Fruit fly (Drosophila melanogaster) whole organism, embryonic: ENCODE data around the gene yellow-e2.

ENCODE experiments used
- Asciz ChIP-seq: fragments of 200-800 bp; sonication (Bioruptor generic); optimal IDR thresholded peaks from 2 replicates; lab custom pipeline; 2017; ENCODE audit warnings: missing biosample characterization, mild to moderate bottlenecking, missing genetic modification characterization, missing genetic modification reagents
- Bteb2 ChIP-seq: fragments of 200-800 bp; sonication (Bioruptor generic); optimal IDR thresholded peaks from 2 replicates; lab custom pipeline; 2016; ENCODE audit warnings: missing biosample characterization, missing genetic modification characterization
- CG10267 ChIP-seq: fragments of 200-800 bp; sonication (Bioruptor generic); optimal IDR thresholded peaks from 2 replicates; lab custom pipeline; 2018; ENCODE audit warnings: missing biosample characterization, mild to moderate bottlenecking, missing genetic modification characterization, moderate library complexity
- CG14965 ChIP-seq: fragments of 200-800 bp; sonication (Bioruptor generic); optimal IDR thresholded peaks from 2 replicates; lab custom pipeline; 2016; ENCODE audit warnings: missing biosample characterization, missing genetic modification characterization, borderline replicate concordance
- CG15011 ChIP-seq: fragments of 200-800 bp; sonication (Bioruptor generic); optimal IDR thresholded peaks from 3 replicates; lab custom pipeline; 2018; ENCODE audit warnings: missing biosample characterization, mild to moderate bottlenecking, missing genetic modification characterization
- CG15601 ChIP-seq: fragments of 200-800 bp; sonication (Bioruptor generic); optimal IDR thresholded peaks from 3 replicates; lab custom pipeline; 2019; ENCODE audit warnings: missing biosample characterization, mild to moderate bottlenecking, missing genetic modification characterization, moderate library complexity
- CG16863 ChIP-seq: fragments of 200-800 bp; sonication (Bioruptor generic); optimal IDR thresholded peaks from 3 replicates; lab custom pipeline; 2016; ENCODE audit warnings: missing biosample characterization, missing genetic modification characterization
- CG17186 ChIP-seq: fragments of 200-800 bp; sonication (Bioruptor generic); optimal IDR thresholded peaks from 3 replicates; lab custom pipeline; 2017; ENCODE audit warnings: missing biosample characterization, missing genetic modification reagents, missing genetic modification characterization
- CG1792 ChIP-seq: fragments of 200-800 bp; sonication (Bioruptor generic); optimal IDR thresholded peaks from 2 replicates; lab custom pipeline; 2016; ENCODE audit warnings: missing biosample characterization, missing genetic modification characterization
- CG1832 ChIP-seq: fragments of 200-800 bp; sonication (Bioruptor generic); optimal IDR thresholded peaks from 2 replicates; lab custom pipeline; 2017; ENCODE audit warnings: missing biosample characterization, mild to moderate bottlenecking, missing genetic modification characterization, inconsistent platforms
- CG3065 ChIP-seq: fragments of 200-800 bp; sonication (Bioruptor generic); optimal IDR thresholded peaks from 2 replicates; lab custom pipeline; 2016; ENCODE audit warnings: missing biosample characterization, missing genetic modification characterization
- CG31441 ChIP-seq: fragments of 200-800 bp; sonication (Bioruptor generic); IDR thresholded peaks from 2 replicates; pipeline ENCODE4 v1.3.6; 2022; ENCODE audit warnings: missing biosample characterization, missing genetic modification characterization
- CG3281 ChIP-seq: fragments of 200-800 bp; sonication (Bioruptor generic); optimal IDR thresholded peaks from 3 replicates; lab custom pipeline; 2017; ENCODE audit warnings: missing biosample characterization, mild to moderate bottlenecking, missing genetic modification characterization
- CG33557 ChIP-seq: fragments of 200-800 bp; sonication (Bioruptor generic); optimal IDR thresholded peaks from 2 replicates; lab custom pipeline; 2019; ENCODE audit warnings: missing biosample characterization, mild to moderate bottlenecking, missing genetic modification characterization, moderate library complexity
- CG3407 ChIP-seq: fragments of 200-800 bp; sonication (Bioruptor generic); optimal IDR thresholded peaks from 2 replicates; lab custom pipeline; 2018; ENCODE audit warnings: missing biosample characterization, mild to moderate bottlenecking, missing genetic modification characterization
- CG3726 ChIP-seq: fragments of 200-800 bp; sonication (Bioruptor generic); IDR thresholded peaks from 3 replicates; pipeline ENCODE4, ENCODE4 v1.3.6; 2022; ENCODE audit warnings: missing biosample characterization, missing genetic modification characterization
- CG3847 ChIP-seq: fragments of 200-800 bp; sonication (Bioruptor generic); IDR thresholded peaks from 2 replicates; pipeline ENCODE4 v1.3.6; 2022; ENCODE audit warnings: missing biosample characterization, missing genetic modification characterization
- CG4820 ChIP-seq: fragments of 200-800 bp; sonication (Bioruptor generic); optimal IDR thresholded peaks from 3 replicates; lab custom pipeline; 2016; ENCODE audit warnings: missing biosample characterization, missing genetic modification characterization
- CG7839 ChIP-seq: fragments of 200-800 bp; sonication (Bioruptor generic); optimal IDR thresholded peaks from 3 replicates; lab custom pipeline; 2018; ENCODE audit warnings: missing biosample characterization, mild to moderate bottlenecking, missing genetic modification characterization, moderate library complexity
- CG8924 ChIP-seq: fragments of 200-800 bp; optimal IDR thresholded peaks from 3 replicates; lab custom pipeline; 2019; ENCODE audit warnings: missing biosample characterization, mild to moderate bottlenecking, missing genetic modification characterization, moderate library complexity
- CkIIα-i1 ChIP-seq: fragments of 200-800 bp; sonication (Bioruptor generic); IDR thresholded peaks from 2 replicates; pipeline ENCODE4 v1.3.6; 2022; ENCODE audit warnings: missing biosample characterization, missing genetic modification characterization
- Doc2 ChIP-seq: fragments of 200-800 bp; sonication (Bioruptor generic); IDR thresholded peaks from 2 replicates; pipeline ENCODE4 v1.3.6; 2022; ENCODE audit warnings: missing biosample characterization, missing genetic modification characterization
- Drgx ChIP-seq: fragments of 200-800 bp; sonication (Bioruptor generic); IDR thresholded peaks from 2 replicates; pipeline ENCODE4 v1.3.6; 2022; ENCODE audit warnings: missing biosample characterization, missing genetic modification characterization
- E2f1 ChIP-seq: fragments of 200-800 bp; sonication (Bioruptor generic); IDR thresholded peaks from 2 replicates; pipeline ENCODE4 v1.3.6; 2022; ENCODE audit warnings: missing biosample characterization, missing genetic modification characterization
- Hsf ChIP-seq: fragments of 200-800 bp; sonication (Bioruptor generic); optimal IDR thresholded peaks from 3 replicates; lab custom pipeline; 2016; ENCODE audit warnings: missing biosample characterization, missing genetic modification characterization
- Jarid2 ChIP-seq: fragments of 200-800 bp; sonication (Bioruptor generic); optimal IDR thresholded peaks from 3 replicates; lab custom pipeline; 2017; ENCODE audit warnings: mild to moderate bottlenecking, missing biosample characterization, missing genetic modification reagents, missing genetic modification characterization
- Ptx1 ChIP-seq: fragments of 200-800 bp; sonication (Bioruptor generic); IDR thresholded peaks from 2 replicates; pipeline ENCODE4 v1.3.6; 2022; ENCODE audit warnings: missing biosample characterization, missing genetic modification characterization
- Trl ChIP-seq, 3 experiments: fragments of >200 bp in 2 of 3; fragments of 200-800 bp in 1 of 3; sonication (Bioruptor generic) in 1 of 3; optimal IDR thresholded peaks; 2 replicates in 1 of 3; 3 replicates in 2 of 3; lab custom pipeline; 2016 to 2017; ENCODE audit warnings: missing biosample characterization in 1 of 3, missing genetic modification characterization in 1 of 3
- ac ChIP-seq: fragments of 200-800 bp; sonication (Bioruptor generic); optimal IDR thresholded peaks from 3 replicates; lab custom pipeline; 2017; ENCODE audit warnings: missing biosample characterization, mild to moderate bottlenecking, missing genetic modification characterization
- bcd ChIP-seq: fragments of 200-800 bp; sonication (Bioruptor generic); optimal IDR thresholded peaks from 2 replicates; lab custom pipeline; 2017; ENCODE audit warnings: missing biosample characterization, mild to moderate bottlenecking, missing genetic modification characterization
- bowl ChIP-seq: fragments of 200-800 bp; sonication (Bioruptor generic); IDR thresholded peaks from 2 replicates; pipeline ENCODE4 v1.3.6; 2022; ENCODE audit warnings: missing biosample characterization, missing genetic modification characterization
- cad ChIP-seq: fragments of >200 bp; optimal IDR thresholded peaks from 2 replicates; lab custom pipeline; 2017; ENCODE audit warnings: missing biosample characterization, missing genetic modification characterization
- chn ChIP-seq: fragments of 200-800 bp; sonication (Bioruptor generic); optimal IDR thresholded peaks from 2 replicates; lab custom pipeline; 2016; ENCODE audit warnings: missing biosample characterization, missing genetic modification characterization
- croc ChIP-seq: fragments of 200-800 bp; sonication (Bioruptor generic); conservative IDR thresholded peaks from 3 replicates; pipeline ENCODE4 v1.3.6; 2022; ENCODE audit warnings: missing biosample characterization, missing genetic modification characterization
- hb ChIP-seq: fragments of 200-800 bp; sonication (Bioruptor generic); IDR thresholded peaks from 3 replicates; pipeline ENCODE4 v1.3.6; 2022; ENCODE audit warnings: missing biosample characterization, missing genetic modification characterization; ENCODE audit not compliant: partially characterized antibody
- lab ChIP-seq: fragments of 200-800 bp; sonication (Bioruptor generic); optimal IDR thresholded peaks from 3 replicates; lab custom pipeline; 2017; ENCODE audit warnings: missing biosample characterization, missing genetic modification characterization, mild to moderate bottlenecking, moderate library complexity, missing genetic modification reagents
- lmd ChIP-seq: fragments of 200-800 bp; sonication (Bioruptor generic); IDR thresholded peaks from 2 replicates; pipeline ENCODE4 v1.3.6; 2022; ENCODE audit warnings: missing biosample characterization, missing genetic modification characterization
- nerfin-1 ChIP-seq: fragments of 200-800 bp; sonication (Bioruptor generic); optimal IDR thresholded peaks from 3 replicates; lab custom pipeline; 2019; ENCODE audit warnings: missing biosample characterization, mild to moderate bottlenecking, missing genetic modification characterization, moderate library complexity
- odd ChIP-seq: fragments of 200-800 bp; sonication (Bioruptor generic); optimal IDR thresholded peaks from 2 replicates; lab custom pipeline; 2017; ENCODE audit warnings: missing biosample characterization, mild to moderate bottlenecking, missing genetic modification characterization
- org-1 ChIP-seq: fragments of 200-800 bp; sonication (Bioruptor generic); optimal IDR thresholded peaks from 2 replicates; lab custom pipeline; 2017; ENCODE audit warnings: missing biosample characterization, missing genetic modification characterization
- pita ChIP-seq: fragments of 200-800 bp; sonication (Bioruptor generic); optimal IDR thresholded peaks from 2 replicates; lab custom pipeline; 2017; ENCODE audit warnings: missing biosample characterization, mild to moderate bottlenecking, missing genetic modification characterization
- slou ChIP-seq: fragments of 200-800 bp; sonication (Bioruptor generic); optimal IDR thresholded peaks from 3 replicates; lab custom pipeline; 2016; ENCODE audit warnings: missing biosample characterization, missing genetic modification characterization
- sna ChIP-seq: fragments of 200-800 bp; sonication (Bioruptor generic); IDR thresholded peaks from 2 replicates; pipeline ENCODE4 v1.3.6; 2022; ENCODE audit warnings: missing biosample characterization, missing genetic modification characterization; ENCODE audit not compliant: partially characterized antibody
- stwl ChIP-seq: fragments of 200-800 bp; sonication (Bioruptor generic); optimal IDR thresholded peaks from 3 replicates; lab custom pipeline; 2018; ENCODE audit warnings: missing biosample characterization, mild to moderate bottlenecking, missing genetic modification characterization, moderate library complexity
- tap ChIP-seq: fragments of 200-800 bp; optimal IDR thresholded peaks from 3 replicates; lab custom pipeline; 2019; ENCODE audit warnings: missing biosample characterization, mild to moderate bottlenecking, missing genetic modification characterization, moderate library complexity
- tgo ChIP-seq: fragments of 200-800 bp; sonication (Bioruptor generic); IDR thresholded peaks from 3 replicates; pipeline ENCODE4 v1.3.6; 2022; ENCODE audit warnings: missing biosample characterization, missing genetic modification characterization
- ttk ChIP-seq: fragments of 200-800 bp; sonication (Bioruptor generic); IDR thresholded peaks from 2 replicates; pipeline ENCODE4 v2.1.2; 2022; ENCODE audit warnings: missing biosample characterization, missing genetic modification characterization
- tup ChIP-seq: fragments of 200-800 bp; sonication (Bioruptor generic); optimal IDR thresholded peaks from 2 replicates; lab custom pipeline; 2016; ENCODE audit warnings: missing biosample characterization, mild to moderate bottlenecking, missing genetic modification characterization, moderate library complexity
- zen2 ChIP-seq: fragments of 200-800 bp; sonication (Bioruptor generic); IDR thresholded peaks from 3 replicates; pipeline ENCODE4 v1.3.6; 2022; ENCODE audit warnings: missing biosample characterization, missing genetic modification characterization; ENCODE audit not compliant: partially characterized antibody

The yellow-e2 gene

DNA sequence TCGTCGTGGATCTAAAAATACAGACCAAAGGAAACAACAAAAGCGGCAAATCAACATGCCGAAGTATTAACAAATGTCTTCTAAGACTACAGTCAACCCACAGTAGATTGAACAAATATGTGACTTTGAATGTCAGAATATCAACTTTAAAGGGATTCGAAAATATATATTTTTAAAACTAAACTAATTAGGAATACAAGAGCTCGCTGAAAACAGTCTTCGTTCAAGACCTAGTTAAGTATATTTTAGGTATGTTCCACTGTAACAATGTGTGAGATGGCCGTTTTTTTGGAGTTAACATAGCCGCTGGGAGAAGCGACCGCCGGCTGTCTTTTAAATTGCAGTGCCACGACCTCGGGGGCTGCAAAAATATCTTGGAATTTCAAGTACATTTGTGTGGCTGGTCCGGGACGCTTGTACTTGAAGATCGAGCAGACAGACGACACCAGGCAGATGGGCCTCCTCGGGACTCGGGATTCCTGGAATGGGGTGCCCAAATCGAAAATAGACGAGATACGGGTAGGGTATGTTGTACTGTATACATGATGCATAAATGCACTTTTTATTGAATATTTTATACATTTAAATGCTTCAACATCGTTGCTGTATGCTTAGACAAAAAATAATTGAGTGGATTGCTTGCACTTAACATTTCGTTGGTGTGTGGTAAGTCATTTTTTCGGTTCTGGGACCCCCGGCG lies 21.7 kb upstream of the yellow-e2 start (continued):
- peak; percentile 47 for TF ChIP-seq ac (GFP tag; lab: Kevin White, UChicago)
- peak; percentile 80 for TF ChIP-seq CG7839 (tag; lab: Kevin White, UChicago)
- no peak for TF ChIP-seq CG3726 (GFP tag; lab: Robert Waterston, UW)
- no peak for TF ChIP-seq Trl (optimal IDR thresholded peaks at IDR 0.05; lab: Kevin White, UChicago)
- TF ChIP-seq Trl (GFP tag; optimal IDR thresholded peaks at IDR 0.05; lab: Kevin White, UChicago) = peak; percentile 19
- TF ChIP-seq CG15011 (GFP tag; lab: Kevin White, UChicago) = peak; percentile 1
- peak; percentile 57 for TF ChIP-seq Asciz
- peak; percentile 29 for TF ChIP-seq chn (GFP tag; lab: Kevin White, UChicago)
- no peak for TF ChIP-seq hb
- peak; percentile 31 for TF ChIP-seq Jarid2 (GFP tag; lab: Kevin White, UChicago)
- peak; percentile 56 for TF ChIP-seq odd
- peak; percentile 67 for TF ChIP-seq tgo
- TF ChIP-seq nerfin-1 (tag; lab: Kevin White, UChicago) = peak; percentile 62
- TF ChIP-seq CG3281 (GFP tag; lab: Kevin White, UChicago) = peak; percentile 47
- TF ChIP-seq CG3065 (GFP tag; lab: Kevin White, UChicago) = no peak
- no peak for TF ChIP-seq sna
- TF ChIP-seq Ptx1 = peak; percentile 74
- TF ChIP-seq CG17186 (GFP tag; lab: Kevin White, UChicago) = no peak
- peak; percentile 73 for TF ChIP-seq lab (GFP tag; lab: Kevin White, UChicago)
- TF ChIP-seq ttk = peak; percentile 69
- TF ChIP-seq slou (GFP tag; lab: Kevin White, UChicago) = no peak
- peak; percentile 57 for TF ChIP-seq CG15601 (tag; lab: Kevin White, UChicago)
- TF ChIP-seq croc (GFP tag; lab: Robert Waterston, UW) = peak; percentile 49
- TF ChIP-seq cad (GFP tag; lab: Kevin White, UChicago) = no peak
- TF ChIP-seq bowl (GFP tag; lab: Robert Waterston, UW) = no peak
- TF ChIP-seq CG14965 (GFP tag; lab: Kevin White, UChicago) = no peak
- peak; percentile 78 for TF ChIP-seq Drgx
- peak; percentile 46 for TF ChIP-seq Bteb2 (GFP tag; lab: Kevin White, UChicago)
- TF ChIP-seq E2f1 (GFP tag; lab: Robert Waterston, UW) = peak; percentile 60; the same call in 1 of the 2 replicates
- peak; percentile 62 for TF ChIP-seq bcd (GFP tag; lab: Kevin White, UChicago)
- TF ChIP-seq CG31441 = peak; percentile 80
- no peak for TF ChIP-seq CG1832
- peak; percentile 76 for TF ChIP-seq CG8924
- peak; percentile 64 for TF ChIP-seq CG16863 (GFP tag; lab: Kevin White, UChicago)
- peak; percentile 45 for TF ChIP-seq org-1
- no peak for TF ChIP-seq Doc2 (GFP tag; lab: Robert Waterston, UW)
- peak; percentile 65 for TF ChIP-seq Hsf
- peak; percentile 45 for TF ChIP-seq CG33557 (GFP tag; lab: Kevin White, UChicago)
- no peak for TF ChIP-seq stwl (tag; lab: Kevin White, UChicago)
- TF ChIP-seq CG3407 (GFP tag; lab: Kevin White, UChicago) = peak; percentile 29
- TF ChIP-seq CG1792 = no peak
- no peak for TF ChIP-seq pita (GFP tag; lab: Kevin White, UChicago)
- peak; percentile 69 for TF ChIP-seq CG10267 (tag; lab: Kevin White, UChicago)
- peak; percentile 71 for TF ChIP-seq tap (tag; lab: Kevin White, UChicago)
- peak; percentile 63 for TF ChIP-seq CG4820 (GFP tag; lab: Kevin White, UChicago)
- peak; percentile 23 for TF ChIP-seq tup
- TF ChIP-seq CG3847 = peak; percentile 50; the same call in 1 of the 2 replicates
- peak; percentile 51 for TF ChIP-seq lmd (GFP tag; lab: Robert Waterston, UW)
- no peak for TF ChIP-seq CkIIα-i1
- no peak for TF ChIP-seq zen2
